Fruit fly (Drosophila melanogaster) whole organism, embryonic: Measurements from ENCODE around the gene CG32170.
A peak's percentile ranks its signal among the peaks of the same experiment; 100 is the strongest.

Experiments used
- BEAF-32 ChIP-seq: fragments of 200-800 bp; sonication (Bioruptor generic); optimal IDR thresholded peaks from 3 replicates; lab custom pipeline; 2017; ENCODE audit warnings: missing biosample characterization, missing genetic modification characterization, mild to moderate bottlenecking, moderate library complexity, missing genetic modification reagents
- BtbVII ChIP-seq: fragments of 200-800 bp; sonication (Bioruptor generic); optimal IDR thresholded peaks from 3 replicates; lab custom pipeline; 2017; ENCODE audit warnings: missing biosample characterization, mild to moderate bottlenecking, missing genetic modification characterization
- CG10267 ChIP-seq: fragments of 200-800 bp; sonication (Bioruptor generic); optimal IDR thresholded peaks from 2 replicates; lab custom pipeline; 2018; ENCODE audit warnings: missing biosample characterization, mild to moderate bottlenecking, missing genetic modification characterization, moderate library complexity
- CG12942 ChIP-seq: fragments of 200-800 bp; sonication (Bioruptor generic); optimal IDR thresholded peaks from 3 replicates; lab custom pipeline; 2016; ENCODE audit warnings: missing biosample characterization, missing genetic modification characterization
- CG14710 ChIP-seq: fragments of 200-800 bp; sonication (Bioruptor generic); optimal IDR thresholded peaks from 3 replicates; lab custom pipeline; 2019; ENCODE audit warnings: missing biosample characterization, mild to moderate bottlenecking, missing genetic modification characterization, moderate library complexity
- CG14965 ChIP-seq: fragments of 200-800 bp; sonication (Bioruptor generic); optimal IDR thresholded peaks from 2 replicates; lab custom pipeline; 2016; ENCODE audit warnings: missing biosample characterization, missing genetic modification characterization, borderline replicate concordance
- CG15514 ChIP-seq: fragments of 200-800 bp; sonication (Bioruptor generic); optimal IDR thresholded peaks from 3 replicates; lab custom pipeline; 2017; ENCODE audit warnings: missing biosample characterization, missing genetic modification characterization, mild to moderate bottlenecking, moderate library complexity, missing genetic modification reagents
- CG1603 ChIP-seq: fragments of 200-800 bp; sonication (Bioruptor generic); optimal IDR thresholded peaks from 2 replicates; lab custom pipeline; 2019; ENCODE audit warnings: missing biosample characterization, mild to moderate bottlenecking, missing genetic modification characterization, moderate library complexity
- CG16779 ChIP-seq: fragments of 200-800 bp; sonication (Bioruptor generic); IDR thresholded peaks from 2 replicates; pipeline ENCODE4 v1.3.6; 2022; ENCODE audit warnings: missing biosample characterization, missing genetic modification characterization
- CG18599 ChIP-seq: fragments of 200-800 bp; sonication (Bioruptor generic); optimal IDR thresholded peaks from 3 replicates; lab custom pipeline; 2017; ENCODE audit warnings: missing biosample characterization, missing genetic modification characterization, mild to moderate bottlenecking, moderate library complexity, missing genetic modification reagents
- CG2116 ChIP-seq: fragments of 200-800 bp; sonication (Bioruptor generic); optimal IDR thresholded peaks from 3 replicates; lab custom pipeline; 2018; ENCODE audit warnings: missing biosample characterization, mild to moderate bottlenecking, missing genetic modification characterization
- CG32767 ChIP-seq: fragments of 200-800 bp; sonication (Bioruptor generic); IDR thresholded peaks from 2 replicates; pipeline ENCODE4 v1.3.6; 2022; ENCODE audit warnings: missing biosample characterization, missing genetic modification characterization
- CG3726 ChIP-seq: fragments of 200-800 bp; sonication (Bioruptor generic); IDR thresholded peaks from 3 replicates; pipeline ENCODE4, ENCODE4 v1.3.6; 2022; ENCODE audit warnings: missing biosample characterization, missing genetic modification characterization
- CG3995 ChIP-seq: fragments of 200-800 bp; sonication (Bioruptor generic); optimal IDR thresholded peaks from 3 replicates; lab custom pipeline; 2016; ENCODE audit warnings: missing biosample characterization, missing genetic modification characterization
- CG4328 ChIP-seq: fragments of 200-800 bp; sonication (Bioruptor generic); optimal IDR thresholded peaks from 3 replicates; lab custom pipeline; 2017; ENCODE audit warnings: missing biosample characterization, missing genetic modification reagents, missing genetic modification characterization
- CG4360 ChIP-seq: fragments of 200-800 bp; sonication (Bioruptor generic); IDR thresholded peaks from 2 replicates; pipeline ENCODE4 v1.3.6; 2022; ENCODE audit warnings: missing biosample characterization, missing genetic modification characterization
- CG4617 ChIP-seq: fragments of 200-800 bp; sonication (Bioruptor generic); optimal IDR thresholded peaks from 3 replicates; lab custom pipeline; 2016; ENCODE audit warnings: missing biosample characterization, missing genetic modification characterization, borderline replicate concordance
- CG6254 ChIP-seq: fragments of 200-800 bp; sonication (Bioruptor generic); optimal IDR thresholded peaks from 3 replicates; lab custom pipeline; 2017; ENCODE audit warnings: mild to moderate bottlenecking, missing biosample characterization, missing genetic modification reagents, missing genetic modification characterization
- CG8765 ChIP-seq: fragments of 200-800 bp; sonication (Bioruptor generic); IDR thresholded peaks from 2 replicates; pipeline ENCODE4 v1.3.6; 2022; ENCODE audit warnings: missing biosample characterization, missing genetic modification characterization
- CTCF ChIP-seq: fragments of 200-800 bp; sonication (Bioruptor generic); optimal IDR thresholded peaks from 2 replicates; lab custom pipeline; 2017; ENCODE audit warnings: missing biosample characterization, mild to moderate bottlenecking, missing genetic modification characterization, moderate library complexity
- D19B ChIP-seq: fragments of 200-800 bp; sonication (Bioruptor generic); optimal IDR thresholded peaks from 2 replicates; lab custom pipeline; 2017; ENCODE audit warnings: missing biosample characterization, mild to moderate bottlenecking, missing genetic modification characterization
- Dad ChIP-seq: fragments of 200-800 bp; sonication (Bioruptor generic); optimal IDR thresholded peaks from 3 replicates; lab custom pipeline; 2016; ENCODE audit warnings: missing biosample characterization, missing genetic modification characterization
- Dip2 ChIP-seq: fragments of 200-800 bp; sonication (Bioruptor generic); IDR thresholded peaks from 2 replicates; pipeline ENCODE4 v1.3.6; 2022; ENCODE audit warnings: missing biosample characterization, missing genetic modification characterization
- Dp ChIP-seq: fragments of 200-800 bp; sonication (Bioruptor generic); optimal IDR thresholded peaks from 2 replicates; lab custom pipeline; 2018; ENCODE audit warnings: missing biosample characterization, mild to moderate bottlenecking, missing genetic modification characterization, moderate library complexity
- Dref ChIP-seq: fragments of 200-800 bp; sonication (Bioruptor generic); IDR thresholded peaks from 2 replicates; pipeline ENCODE4 v1.3.6; 2022; ENCODE audit warnings: missing biosample characterization, missing genetic modification characterization
- Ets97D ChIP-seq: fragments of 200-800 bp; sonication (Bioruptor generic); optimal IDR thresholded peaks from 3 replicates; lab custom pipeline; 2016; ENCODE audit warnings: missing biosample characterization, missing genetic modification characterization
- Gug ChIP-seq: fragments of 200-800 bp; sonication (Bioruptor generic); IDR thresholded peaks from 4 replicates; pipeline ENCODE4 v1.3.6; 2022; ENCODE audit warnings: missing biosample characterization, missing genetic modification characterization
- HLHmδ ChIP-seq: fragments of 200-800 bp; sonication (Bioruptor generic); optimal IDR thresholded peaks from 2 replicates; lab custom pipeline; 2018; ENCODE audit warnings: missing biosample characterization, mild to moderate bottlenecking, missing genetic modification characterization, moderate library complexity
- Lhr ChIP-seq: fragments of 200-800 bp; sonication (Bioruptor generic); optimal IDR thresholded peaks from 3 replicates; lab custom pipeline; 2017; ENCODE audit warnings: mild to moderate bottlenecking, missing biosample characterization, missing genetic modification reagents, missing genetic modification characterization
- MBD-R2 ChIP-seq: fragments of 200-800 bp; sonication (Bioruptor generic); IDR thresholded peaks from 2 replicates; pipeline ENCODE4 v1.3.6; 2022; ENCODE audit warnings: missing biosample characterization, missing genetic modification characterization
- MESR4 ChIP-seq: fragments of 200-800 bp; sonication (Bioruptor generic); optimal IDR thresholded peaks from 2 replicates; lab custom pipeline; 2018; ENCODE audit warnings: missing biosample characterization, mild to moderate bottlenecking, missing genetic modification characterization, moderate library complexity
- Med ChIP-seq: fragments of 200-800 bp; sonication (Bioruptor generic); peaks from one replicate; lab custom pipeline; 2016; ENCODE audit warnings: missing biosample characterization, missing genetic modification characterization, mild to moderate bottlenecking, inconsistent platforms, moderate library complexity
- Myb ChIP-seq: fragments of 200-800 bp; sonication (Bioruptor generic); optimal IDR thresholded peaks from 2 replicates; lab custom pipeline; 2016; ENCODE audit warnings: missing biosample characterization, missing genetic modification characterization
- Nf-YC ChIP-seq: fragments of 200-800 bp; optimal IDR thresholded peaks from 3 replicates; lab custom pipeline; 2019; ENCODE audit warnings: missing biosample characterization, mild to moderate bottlenecking, missing genetic modification characterization, moderate library complexity
- Sin3A ChIP-seq: fragments of >200 bp; optimal IDR thresholded peaks from 2 replicates; lab custom pipeline; 2018
- YL-1 ChIP-seq: fragments of 200-800 bp; sonication (Bioruptor generic); optimal IDR thresholded peaks from 3 replicates; lab custom pipeline; 2017; ENCODE audit warnings: missing biosample characterization, mild to moderate bottlenecking, missing genetic modification characterization
- br ChIP-seq: fragments of >200 bp; optimal IDR thresholded peaks from 2 replicates; lab custom pipeline; 2017
- dati ChIP-seq: fragments of 200-800 bp; sonication (Bioruptor generic); IDR thresholded peaks from 2 replicates; pipeline ENCODE4 v1.3.6; 2022; ENCODE audit warnings: missing biosample characterization, missing genetic modification characterization
- fd96Cb ChIP-seq: fragments of 200-800 bp; sonication (Bioruptor generic); optimal IDR thresholded peaks from 2 replicates; lab custom pipeline; 2018; ENCODE audit warnings: missing biosample characterization, mild to moderate bottlenecking, missing genetic modification characterization, moderate library complexity
- fu2 ChIP-seq: fragments of 200-800 bp; sonication (Bioruptor generic); optimal IDR thresholded peaks from 2 replicates; lab custom pipeline; 2016; ENCODE audit warnings: missing biosample characterization, missing genetic modification characterization
- hbn ChIP-seq: fragments of 200-800 bp; sonication (Bioruptor generic); IDR thresholded peaks from 2 replicates; pipeline ENCODE4 v1.3.6; 2022; ENCODE audit warnings: missing biosample characterization, missing genetic modification characterization; ENCODE audit not compliant: partially characterized antibody
- hth ChIP-seq: fragments of >200 bp; optimal IDR thresholded peaks from 2 replicates; lab custom pipeline; 2017; ENCODE audit warnings: inconsistent platforms
- jigr1 ChIP-seq: fragments of 200-800 bp; sonication (Bioruptor generic); IDR thresholded peaks from 3 replicates; pipeline ENCODE4 v1.3.6; 2022; ENCODE audit warnings: missing biosample characterization, missing genetic modification characterization
- jing ChIP-seq: fragments of 200-800 bp; sonication (Bioruptor generic); optimal IDR thresholded peaks from 2 replicates; lab custom pipeline; 2018; ENCODE audit warnings: missing biosample characterization, mild to moderate bottlenecking, missing genetic modification characterization
- odd ChIP-seq: fragments of 200-800 bp; sonication (Bioruptor generic); optimal IDR thresholded peaks from 2 replicates; lab custom pipeline; 2017; ENCODE audit warnings: missing biosample characterization, mild to moderate bottlenecking, missing genetic modification characterization
- peb ChIP-seq: fragments of 200-800 bp; sonication (Bioruptor generic); IDR thresholded peaks from 2 replicates; pipeline ENCODE4 v1.3.6; 2022; ENCODE audit warnings: missing biosample characterization, missing genetic modification characterization
- pum ChIP-seq: fragments of 200-800 bp; sonication (Bioruptor generic); optimal IDR thresholded peaks from 2 replicates; lab custom pipeline; 2016; ENCODE audit warnings: missing biosample characterization, missing genetic modification characterization
- ro ChIP-seq: fragments of 200-800 bp; sonication (Bioruptor generic); IDR thresholded peaks from 2 replicates; pipeline ENCODE4 v1.3.6; 2022; ENCODE audit warnings: missing biosample characterization, missing genetic modification characterization
- row ChIP-seq: fragments of 200-800 bp; sonication (Bioruptor generic); IDR thresholded peaks from 3 replicates; pipeline ENCODE4 v1.3.6; 2022; ENCODE audit warnings: missing biosample characterization, missing genetic modification characterization
- run ChIP-seq: fragments of 200-800 bp; sonication (Bioruptor generic); optimal IDR thresholded peaks from 3 replicates; lab custom pipeline; 2018; ENCODE audit warnings: missing biosample characterization, mild to moderate bottlenecking, missing genetic modification characterization
- sqz ChIP-seq: fragments of 200-800 bp; sonication (Bioruptor generic); optimal IDR thresholded peaks from 3 replicates; lab custom pipeline; 2018; ENCODE audit warnings: missing biosample characterization, mild to moderate bottlenecking, missing genetic modification characterization
- tin ChIP-seq: fragments of 200-800 bp; sonication (Bioruptor generic); optimal IDR thresholded peaks from 3 replicates; lab custom pipeline; 2016; ENCODE audit warnings: missing biosample characterization, missing genetic modification characterization
- unpg ChIP-seq: fragments of 200-800 bp; sonication (Bioruptor generic); optimal IDR thresholded peaks from 3 replicates; lab custom pipeline; 2018; ENCODE audit warnings: missing biosample characterization, mild to moderate bottlenecking, missing genetic modification characterization, moderate library complexity

Gene CG32170

dm6 chr3L:16862958-16863357, 14.2 kb upstream of the CG32170 start, which contains the start of gene CG9951:
CG9951 (plus strand) TSS chr3L:16863164.
- TF ChIP-seq Med (GFP tag; lab: Kevin White, UChicago) (peak; percentile 69), Dad (GFP tag; lab: Kevin White, UChicago) (no peak), CG10267 (tag; lab: Kevin White, UChicago) (no peak), CG14965 (GFP tag; lab: Kevin White, UChicago) (no peak), br (no peak), Nf-YC (no peak), hbn (peak; percentile 41; the same call in 1 of the 2 replicates), Dref (GFP tag; lab: Robert Waterston, UW) (no peak), CG2116 (peak; percentile 43), CG3726 (GFP tag; lab: Robert Waterston, UW) (no peak), peb (GFP tag; lab: Robert Waterston, UW) (no peak), Sin3A (lab: Kevin White, UChicago) (peak; percentile 10), Myb (GFP tag; lab: Kevin White, UChicago) (peak; percentile 69), fd96Cb (no peak), YL-1 (GFP tag; lab: Kevin White, UChicago) (peak; percentile 12), CG6254 (GFP tag; lab: Kevin White, UChicago) (no peak), dati (GFP tag; lab: Robert Waterston, UW) (no peak), odd (GFP tag; lab: Kevin White, UChicago) (no peak), D19B (GFP tag; lab: Kevin White, UChicago) (no peak), CG4617 (peak; percentile 65), jigr1 (GFP tag; lab: Robert Waterston, UW) (no peak), BtbVII (GFP tag; lab: Kevin White, UChicago) (no peak), CG32767 (GFP tag; lab: Robert Waterston, UW) (no peak), Dp (GFP tag; lab: Kevin White, UChicago) (peak; percentile 94), CG4328 (GFP tag; lab: Kevin White, UChicago) (no peak), CG15514 (GFP tag; lab: Kevin White, UChicago) (peak; percentile 17), row (GFP tag; lab: Robert Waterston, UW) (no peak), CG4360 (GFP tag; lab: Robert Waterston, UW) (peak; percentile 16; the same call in 1 of the 2 replicates), Gug (no peak), CG3995 (GFP tag; lab: Kevin White, UChicago) (peak; percentile 50), jing (no peak), CG16779 (no peak), CG18599 (GFP tag; lab: Kevin White, UChicago) (no peak), hth (lab: Kevin White, UChicago) (no peak), CG8765 (no peak), CG1603 (peak; percentile 47), MESR4 (GFP tag; lab: Kevin White, UChicago) (peak; percentile 84), BEAF-32 (peak; percentile 10), pum (GFP tag; lab: Kevin White, UChicago) (no peak), sqz (GFP tag; lab: Kevin White, UChicago) (peak; percentile 87), Dip2 (GFP tag; lab: Robert Waterston, UW) (no peak), ro (GFP tag; lab: Robert Waterston, UW) (no peak), fu2 (GFP tag; lab: Kevin White, UChicago) (no peak), CTCF (peak; percentile 10), tin (GFP tag; lab: Kevin White, UChicago) (no peak), MBD-R2 (GFP tag; lab: Robert Waterston, UW) (peak; percentile 84), Ets97D (GFP tag; lab: Kevin White, UChicago) (peak; percentile 37), CG14710 (tag; lab: Kevin White, UChicago) (peak; percentile 37), unpg (GFP tag; lab: Kevin White, UChicago) (no peak), CG12942 (GFP tag; lab: Kevin White, UChicago) (no peak), Lhr (GFP tag; lab: Kevin White, UChicago) (peak; percentile 2), HLHmδ (no peak), run (no peak)
